Worm (Caenorhabditis elegans) whole organism, L3 larva: ENCODE data around the gene F43D2.6.

Source experiments
- R02D3.7 ChIP-seq: fragments of 150-350 bp; optimal IDR thresholded peaks from 2 replicates; lab custom pipeline; 2014; ENCODE audit warnings: missing biosample characterization, missing genetic modification characterization
- ZK546.5 ChIP-seq: sonication (generic microtip); optimal IDR thresholded peaks from 2 replicates; lab custom pipeline; 2017; ENCODE audit warnings: missing biosample characterization, missing genetic modification characterization
- aly-2 ChIP-seq: fragments of 150-350 bp; optimal IDR thresholded peaks from 2 replicates; lab custom pipeline; 2014; ENCODE audit warnings: missing biosample characterization, missing genetic modification characterization
- ama-1 ChIP-seq: fragments of 150-350 bp; optimal IDR thresholded peaks from 2 replicates; lab custom pipeline; 2018
- ceh-16 ChIP-seq: sonication (generic microtip); optimal IDR thresholded peaks from 2 replicates; lab custom pipeline; 2017; ENCODE audit warnings: missing biosample characterization, missing genetic modification characterization
- ceh-28 ChIP-seq: fragments of 150-350 bp; optimal IDR thresholded peaks from 2 replicates; lab custom pipeline; 2014; ENCODE audit warnings: missing biosample characterization, missing genetic modification reagents, missing genetic modification characterization
- ceh-82 ChIP-seq: fragments of 150-350 bp; optimal IDR thresholded peaks from 2 replicates; lab custom pipeline; 2014; ENCODE audit warnings: missing biosample characterization, missing genetic modification characterization
- ceh-9 ChIP-seq: sonication (generic microtip); optimal IDR thresholded peaks from 2 replicates; lab custom pipeline; 2018; ENCODE audit warnings: missing biosample characterization, missing genetic modification characterization
- daf-12 ChIP-seq: fragments of 150-350 bp; optimal IDR thresholded peaks from 2 replicates; lab custom pipeline; 2014; ENCODE audit warnings: missing biosample characterization, missing genetic modification reagents, missing genetic modification characterization
- egl-27 ChIP-seq: sonication (generic microtip); optimal IDR thresholded peaks from 4 replicates; lab custom pipeline; 2017; ENCODE audit warnings: missing biosample characterization, missing genetic modification reagents, missing genetic modification characterization
- egl-5 ChIP-seq: fragments of 150-350 bp; optimal IDR thresholded peaks from 2 replicates; lab custom pipeline; 2017; ENCODE audit warnings: missing biosample characterization, missing genetic modification reagents, missing genetic modification characterization, inconsistent platforms
- elt-2 ChIP-seq: sonication (generic microtip); optimal IDR thresholded peaks from 2 replicates; lab custom pipeline; 2016; ENCODE audit warnings: missing genetic modification reagents, mild to moderate bottlenecking, missing genetic modification characterization, missing compliant biosample characterization
- elt-3 ChIP-seq, 3 experiments: fragments of 150-350 bp in 1 of 3; sonication (generic microtip) in 2 of 3; optimal IDR thresholded peaks; 2 replicates in 2 of 3; 4 replicates in 1 of 3; lab custom pipeline; 2014 to 2017; ENCODE audit warnings: missing biosample characterization in 3 of 3, missing genetic modification characterization in 3 of 3
- eor-1 ChIP-seq, 2 experiments: fragments of 150-350 bp; optimal IDR thresholded peaks; 2 replicates each; lab custom pipeline; 2014 to 2018; ENCODE audit warnings: missing biosample characterization in 2 of 2, missing genetic modification characterization in 2 of 2
- fkh-10 ChIP-seq: sonication (generic microtip); optimal IDR thresholded peaks from 2 replicates; lab custom pipeline; 2017; ENCODE audit warnings: missing biosample characterization, missing genetic modification reagents, missing genetic modification characterization
- fkh-2 ChIP-seq: fragments of 150-350 bp; optimal IDR thresholded peaks from 2 replicates; lab custom pipeline; 2014; ENCODE audit warnings: missing biosample characterization, missing genetic modification reagents, missing genetic modification characterization
- fos-1 ChIP-seq: fragments of 150-350 bp; optimal IDR thresholded peaks from 2 replicates; lab custom pipeline; 2014; ENCODE audit warnings: missing biosample characterization, missing genetic modification characterization
- jun-1 ChIP-seq: fragments of 150-350 bp; optimal IDR thresholded peaks from 2 replicates; lab custom pipeline; 2014; ENCODE audit warnings: missing biosample characterization, missing genetic modification reagents, missing genetic modification characterization
- lin-15B ChIP-seq: fragments of 150-350 bp; optimal IDR thresholded peaks from 2 replicates; lab custom pipeline; 2014; ENCODE audit warnings: missing biosample characterization, missing genetic modification characterization
- lin-39 ChIP-seq: fragments of 150-350 bp; optimal IDR thresholded peaks from 2 replicates; lab custom pipeline; 2018; ENCODE audit warnings: missing biosample characterization, missing genetic modification reagents, missing genetic modification characterization
- lsy-12 ChIP-seq: sonication (generic microtip); optimal IDR thresholded peaks from 2 replicates; lab custom pipeline; 2016; ENCODE audit warnings: mild to moderate bottlenecking, missing genetic modification characterization, missing compliant biosample characterization
- mdl-1 ChIP-seq: fragments of 150-350 bp; optimal IDR thresholded peaks from 2 replicates; lab custom pipeline; 2014; ENCODE audit warnings: missing biosample characterization, missing genetic modification characterization
- nfya-1 ChIP-seq: sonication (generic microtip); optimal IDR thresholded peaks from 2 replicates; lab custom pipeline; 2017; ENCODE audit warnings: missing genetic modification characterization, mild to moderate bottlenecking, missing compliant biosample characterization, antibody characterized with exemption, moderate library complexity; ENCODE audit not compliant: insufficient read depth
- nhr-11 ChIP-seq: fragments of 150-350 bp; optimal IDR thresholded peaks from 2 replicates; lab custom pipeline; 2014; ENCODE audit warnings: missing biosample characterization, missing genetic modification characterization
- nhr-12 ChIP-seq: fragments of 150-350 bp; optimal IDR thresholded peaks from 2 replicates; lab custom pipeline; 2014; ENCODE audit warnings: missing biosample characterization, missing genetic modification characterization
- nhr-23 ChIP-seq: fragments of 150-350 bp; optimal IDR thresholded peaks from 2 replicates; lab custom pipeline; 2014; ENCODE audit warnings: missing biosample characterization, missing genetic modification reagents, missing genetic modification characterization
- nhr-237 ChIP-seq: fragments of 150-350 bp; optimal IDR thresholded peaks from 2 replicates; lab custom pipeline; 2014; ENCODE audit warnings: missing biosample characterization, missing genetic modification characterization
- nhr-25 ChIP-seq: sonication (generic microtip); optimal IDR thresholded peaks from 2 replicates; lab custom pipeline; 2017; ENCODE audit warnings: missing biosample characterization, missing genetic modification characterization
- nhr-28 ChIP-seq: fragments of 150-350 bp; optimal IDR thresholded peaks from 2 replicates; lab custom pipeline; 2014; ENCODE audit warnings: missing biosample characterization, missing genetic modification characterization
- nhr-43 ChIP-seq: sonication (generic microtip); optimal IDR thresholded peaks from 2 replicates; lab custom pipeline; 2016; ENCODE audit warnings: mild to moderate bottlenecking, missing genetic modification characterization, missing compliant biosample characterization; ENCODE audit not compliant: poor library complexity, severe bottlenecking
- nhr-67 ChIP-seq: fragments of 150-350 bp; optimal IDR thresholded peaks from 2 replicates; lab custom pipeline; 2014; ENCODE audit warnings: missing biosample characterization, missing genetic modification characterization
- nhr-76 ChIP-seq: fragments of 150-350 bp; sonication (generic microtip); optimal IDR thresholded peaks from 5 replicates; lab custom pipeline; 2014; ENCODE audit warnings: missing biosample characterization, missing genetic modification characterization
- nhr-77 ChIP-seq: fragments of 150-350 bp; optimal IDR thresholded peaks from 2 replicates; lab custom pipeline; 2014; ENCODE audit warnings: missing biosample characterization, missing genetic modification characterization
- pha-4 ChIP-seq: fragments of 150-350 bp; optimal IDR thresholded peaks from 2 replicates; lab custom pipeline; 2014; ENCODE audit warnings: missing biosample characterization, missing genetic modification reagents, missing genetic modification characterization
- pqm-1 ChIP-seq: fragments of 150-350 bp; optimal IDR thresholded peaks from 2 replicates; lab custom pipeline; 2017; ENCODE audit warnings: missing biosample characterization, missing genetic modification characterization, inconsistent platforms
- skn-1 ChIP-seq: fragments of 150-350 bp; optimal IDR thresholded peaks from 2 replicates; lab custom pipeline; 2014; ENCODE audit warnings: missing biosample characterization, missing genetic modification characterization
- snpc-4 ChIP-seq: fragments of 150-350 bp; optimal IDR thresholded peaks from 2 replicates; lab custom pipeline; 2014; ENCODE audit warnings: missing biosample characterization, missing genetic modification characterization
- unc-62 ChIP-seq: fragments of 150-350 bp; sonication (generic microtip); optimal IDR thresholded peaks from 4 replicates; lab custom pipeline; 2014; ENCODE audit warnings: missing biosample characterization, missing genetic modification reagents, missing genetic modification characterization
- zag-1 ChIP-seq: fragments of 150-350 bp; optimal IDR thresholded peaks from 2 replicates; lab custom pipeline; 2014; ENCODE audit warnings: missing biosample characterization, missing genetic modification characterization
- ztf-11 ChIP-seq: fragments of 150-350 bp; optimal IDR thresholded peaks from 2 replicates; lab custom pipeline; 2014; ENCODE audit warnings: missing biosample characterization, missing genetic modification characterization
- ztf-4 ChIP-seq: fragments of 150-350 bp; optimal IDR thresholded peaks from 2 replicates; lab custom pipeline; 2014; ENCODE audit warnings: missing biosample characterization, missing genetic modification characterization

The F43D2.6 gene

DNA sequence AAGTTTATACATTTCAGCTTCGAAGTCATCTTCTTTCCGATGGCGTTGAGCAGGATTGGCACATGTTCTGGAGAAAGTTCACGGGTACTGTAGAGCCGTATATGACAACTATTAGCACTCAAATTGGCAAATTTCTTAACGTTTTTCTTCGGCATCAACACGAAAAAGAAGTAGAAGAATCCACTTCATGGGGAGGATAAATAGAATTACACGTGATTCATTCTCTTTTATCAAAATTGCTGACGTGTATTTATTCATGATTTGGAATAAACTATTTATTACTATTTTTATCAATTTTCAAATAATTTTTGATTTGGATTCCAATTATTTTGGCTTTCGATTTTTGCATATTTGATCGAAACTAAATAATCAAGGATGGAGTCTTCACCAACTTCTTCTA is 30.7 kb upstream of the F43D2.6 start, which contains the start of gene C47E8.1:
TSS of gene C47E8.1 (plus strand) at position 301 of the 400 bp plus-strand sequence.
- TF ChIP-seq ceh-82 (no peak), zag-1 (tag; lab: Kevin White, UChicago) (no peak), ztf-11 (no peak), R02D3.7 (tag; lab: Kevin White, UChicago) (no peak), nhr-12 (no peak), snpc-4 (tag; lab: Kevin White, UChicago) (no peak)

DNA sequence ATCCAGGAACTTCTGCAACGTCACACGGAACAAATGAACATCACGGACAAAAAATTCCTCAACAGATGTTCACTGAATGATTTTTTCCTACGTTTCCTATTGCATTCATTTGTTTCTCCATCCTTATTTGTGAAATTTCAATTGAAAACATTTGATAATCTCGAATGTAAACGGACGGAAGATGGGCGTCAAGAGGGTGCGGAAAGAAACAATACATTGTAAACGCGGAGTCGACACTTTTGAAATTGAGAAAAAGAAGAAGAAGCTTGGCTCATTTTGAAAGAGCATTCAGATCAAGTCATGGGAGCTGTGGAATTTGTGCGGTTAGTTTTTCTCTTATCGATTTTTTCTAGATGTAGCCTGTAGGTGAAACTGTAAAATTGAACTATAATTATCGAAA is 28.0 kb upstream of the F43D2.6 start, which contains the start of gene C47E8.9:
TSS of gene C47E8.9 (plus strand) at position 301 of the 400 bp plus-strand sequence.
- TF ChIP-seq fkh-2 (tag; lab: Kevin White, UChicago), result no peak
- TF ChIP-seq ceh-9 (tag; lab: Kevin White, UChicago), result no peak
- TF ChIP-seq lin-15B (tag; lab: Kevin White, UChicago), result no peak
- no peak for TF ChIP-seq lsy-12
- TF ChIP-seq egl-5, result no peak
- TF ChIP-seq ztf-11, result no peak
- no peak for TF ChIP-seq nfya-1 (tag; lab: Kevin White, UChicago)

- TF ChIP-seq pqm-1 (tag; lab: Kevin White, UChicago) (no peak), nhr-76 (no peak), R02D3.7 (tag; lab: Kevin White, UChicago) (peak; percentile 24), lin-15B (tag; lab: Kevin White, UChicago) (no peak), elt-3 (tag; optimal IDR thresholded peaks at IDR 0.05; lab: Kevin White, UChicago) (peak in 1 of 3 experiments; percentile 35), aly-2 (tag; lab: Kevin White, UChicago) (no peak), nhr-28 (tag; lab: Kevin White, UChicago) (no peak), skn-1 (tag; lab: Kevin White, UChicago) (no peak), pha-4 (tag; lab: Kevin White, UChicago) (no peak), daf-12 (tag; lab: Kevin White, UChicago) (no peak), nhr-11 (tag; lab: Kevin White, UChicago) (no peak), mdl-1 (peak; percentile 70), ama-1 (no peak), lin-39 (tag; lab: Kevin White, UChicago) (no peak), ceh-9 (tag; lab: Kevin White, UChicago) (no peak), ZK546.5 (tag; lab: Kevin White, UChicago) (no peak), egl-27 (tag; lab: Kevin White, UChicago) (no peak), egl-5 (no peak), nhr-23 (tag; lab: Kevin White, UChicago) (peak; percentile 74), nhr-237 (tag; lab: Kevin White, UChicago) (no peak), eor-1 (tag; optimal IDR thresholded peaks at IDR 0.05; lab: Kevin White, UChicago) (no peak), jun-1 (tag; lab: Kevin White, UChicago) (no peak), elt-2 (tag; lab: Kevin White, UChicago) (no peak), nfya-1 (tag; lab: Kevin White, UChicago) (peak; percentile 20), snpc-4 (tag; lab: Kevin White, UChicago) (no peak), ztf-11 (no peak), zag-1 (tag; lab: Kevin White, UChicago) (no peak), fos-1 (tag; lab: Kevin White, UChicago) (no peak), nhr-67 (tag; lab: Kevin White, UChicago) (no peak), nhr-77 (tag; lab: Kevin White, UChicago) (no peak), ceh-28 (tag; lab: Kevin White, UChicago) (no peak), fkh-2 (tag; lab: Kevin White, UChicago) (no peak), nhr-43 (peak; percentile 90), ceh-82 (no peak), fkh-10 (no peak), ztf-4 (tag; lab: Kevin White, UChicago) (no peak), nhr-25 (peak; percentile 82), ceh-16 (tag; lab: Kevin White, UChicago) (no peak), lsy-12 (peak; percentile 25), unc-62 (GFP tag; lab: Kevin White, UChicago) (no peak)
These were observed 25.8 kb upstream of the F43D2.6 start, which contains the start of gene srh-17 for ce11 chrV:14660608-14661355. srh-17 (plus strand) TSS chrV:14661305.
